Worm (Caenorhabditis elegans) whole organism, mixed stage, embryonic: ENCODE results near the gene C44E12.1.

ENCODE experiments used
- ces-1 ChIP-seq: fragments of 150-350 bp; optimal IDR thresholded peaks from 2 replicates; lab custom pipeline; 2014; ENCODE audit warnings: missing biosample characterization, missing genetic modification reagents, missing genetic modification characterization
- flh-1 ChIP-seq: fragments of 200-800 bp; sonication (Bioruptor generic); optimal IDR thresholded peaks from 2 replicates; lab custom pipeline; 2018; ENCODE audit warnings: mild to moderate bottlenecking, missing genetic modification characterization, moderate library complexity, missing compliant biosample characterization
- lin-13 ChIP-seq: fragments of 150-350 bp; optimal IDR thresholded peaks from 2 replicates; lab custom pipeline; 2014; ENCODE audit warnings: missing biosample characterization, missing genetic modification characterization
- nhr-12 ChIP-seq: fragments of 150-350 bp; optimal IDR thresholded peaks from 2 replicates; lab custom pipeline; 2014; ENCODE audit warnings: missing biosample characterization, missing genetic modification characterization
- nhr-237 ChIP-seq: fragments of 150-350 bp; optimal IDR thresholded peaks from 2 replicates; lab custom pipeline; 2014; ENCODE audit warnings: missing biosample characterization, missing genetic modification characterization
- snpc-4 ChIP-seq: fragments of 150-350 bp; optimal IDR thresholded peaks from 2 replicates; lab custom pipeline; 2014; ENCODE audit warnings: missing biosample characterization, missing genetic modification characterization
- unc-39 ChIP-seq: fragments of 150-350 bp; optimal IDR thresholded peaks from 2 replicates; lab custom pipeline; 2014; ENCODE audit warnings: missing biosample characterization, missing genetic modification characterization

DNA sequence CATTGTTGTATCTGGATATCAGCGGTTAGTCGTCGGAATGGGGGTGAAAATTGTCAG lies 23.3 kb upstream of the C44E12.1 start, which contains the start of the genes unc-98 and F08C6.18:
- TF ChIP-seq nhr-12 (tag; lab: Kevin White, UChicago) (no peak), flh-1 (GFP tag; lab: Kevin White, UChicago) (no peak), unc-39 (no peak), nhr-237 (no peak), snpc-4 (tag; lab: Kevin White, UChicago) (no peak), ces-1 (GFP tag; lab: Kevin White, UChicago) (no peak), lin-13 (tag; lab: Kevin White, UChicago) (no peak)
